Worm (Caenorhabditis elegans) whole organism, early embryonic: Measurements from ENCODE around the gene skpo-3.

ENCODE experiments used
- B0310.2 ChIP-seq: sonication (generic microtip); optimal IDR thresholded peaks from 2 replicates; lab custom pipeline; 2016; ENCODE audit warnings: mild to moderate bottlenecking, missing genetic modification characterization, missing compliant biosample characterization
- ceh-13 ChIP-seq: fragments of 200-800 bp; sonication (Bioruptor generic); optimal IDR thresholded peaks from 2 replicates; lab custom pipeline; 2018; ENCODE audit warnings: mild to moderate bottlenecking, missing genetic modification characterization, missing compliant biosample characterization
- hnd-1 ChIP-seq: sonication (generic microtip); optimal IDR thresholded peaks from 2 replicates; lab custom pipeline; 2016; ENCODE audit warnings: missing genetic modification characterization, missing compliant biosample characterization
- tbx-11 ChIP-seq: fragments of 200-800 bp; sonication (Bioruptor generic); IDR thresholded peaks from 2 replicates; pipeline ENCODE4 v1.3.6; 2022; ENCODE audit warnings: missing genetic modification characterization, missing compliant biosample characterization

DNA sequence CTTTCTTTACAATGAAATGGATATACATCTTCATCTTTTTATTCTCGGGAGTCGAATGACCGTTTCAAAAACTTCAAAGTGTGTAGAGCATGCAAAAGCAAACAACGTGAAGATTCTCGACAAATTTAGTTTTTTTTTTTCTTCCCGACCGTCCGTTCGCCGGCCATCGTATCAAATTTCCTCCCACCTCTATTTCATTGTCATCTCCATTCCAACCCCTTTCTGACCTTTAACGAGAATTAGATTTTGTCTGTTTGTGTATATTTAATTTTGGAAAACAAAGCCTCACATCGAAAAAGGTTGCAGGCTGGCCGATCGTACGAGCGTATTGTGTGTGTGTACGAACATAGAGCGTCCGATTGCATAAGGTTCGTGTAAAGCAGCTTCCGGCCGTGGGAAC, 53.4 kb downstream of the skpo-3 start, which contains the start of gene C30G12.1:
- TF ChIP-seq B0310.2: no peak
- no peak for TF ChIP-seq tbx-11 (GFP tag; lab: Robert Waterston, UW)
- TF ChIP-seq ceh-13 (GFP tag; lab: Kevin White, UChicago): no peak
- TF ChIP-seq hnd-1: no peak
